Worm (Caenorhabditis elegans): ENCODE data around the gene F10D2.8.
A peak's percentile ranks its signal among the peaks of the same experiment; 100 is the strongest.

F10D2.8 gene

DNA sequence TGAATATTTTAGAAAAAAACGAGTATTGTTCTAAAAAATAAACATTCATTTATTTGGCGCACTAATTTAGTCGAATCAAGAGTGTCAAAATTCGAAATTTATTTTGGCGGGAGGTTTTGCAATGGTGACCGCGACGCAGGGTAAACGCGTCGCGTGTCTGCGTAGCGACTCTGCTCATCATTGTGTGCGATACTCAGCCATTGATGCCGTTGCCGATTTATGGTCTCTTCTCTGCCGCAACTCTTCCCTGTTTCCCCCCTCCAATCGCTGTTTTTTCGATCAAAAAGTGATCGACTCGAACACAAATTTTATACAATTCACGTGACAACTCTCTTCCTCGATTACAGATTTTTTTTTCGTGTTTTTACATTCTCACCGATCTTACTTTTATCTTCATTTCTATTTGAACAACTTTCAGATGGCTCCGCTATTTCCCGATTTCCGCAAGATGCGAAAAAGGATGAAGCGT, 46.0 kb upstream of the F10D2.8 start, which contains the start of gene F09G2.2 (continued):
- no peak for TF ChIP-seq ama-1 (optimal IDR thresholded peaks at IDR 0.05)
- TF ChIP-seq ama-1 (GFP tag; optimal IDR thresholded peaks at IDR 0.05) = no peak
- TF ChIP-seq efl-1 (GFP tag; optimal IDR thresholded peaks at IDR 0.05) = peak; percentile 88
- TF ChIP-seq ztf-28 (GFP tag; IDR thresholded peaks at IDR 0.05) = 0 out of 2 replicates have a peak, but pooled peaks have one; percentile 6
- peak; percentile 100 for TF ChIP-seq madf-3 (GFP tag; IDR thresholded peaks at IDR 0.05)
- TF ChIP-seq B0035.1 (tag; optimal IDR thresholded peaks at IDR 0.05) = peak; percentile 0
- peak; percentile 78 for TF ChIP-seq madf-10 (tag; optimal IDR thresholded peaks at IDR 0.05)
- peak; percentile 90 for TF ChIP-seq nhr-80 (tag; optimal IDR thresholded peaks at IDR 0.05)
- peak; percentile 84 for TF ChIP-seq tlf-1 (GFP tag; optimal IDR thresholded peaks at IDR 0.05)
- TF ChIP-seq nhr-27 (tag; optimal IDR thresholded peaks at IDR 0.05) = no peak
- TF ChIP-seq lin-40 (tag; optimal IDR thresholded peaks at IDR 0.05) = peak; percentile 86
- TF ChIP-seq B0336.3 (GFP tag; IDR thresholded peaks at IDR 0.05) = peak; percentile 84
- peak; percentile 83 for TF ChIP-seq snpc-1.3 (tag; optimal IDR thresholded peaks at IDR 0.05; ENCODE audit: insufficient read depth)
- peak; percentile 2 to 69 for TF ChIP-seq let-607 (tag; optimal IDR thresholded peaks at IDR 0.05)
- peak; percentile 42 for TF ChIP-seq gei-17 (GFP tag; optimal IDR thresholded peaks at IDR 0.05)
- TF ChIP-seq K12H6.12 (tag; optimal IDR thresholded peaks at IDR 0.05) = peak; percentile 79
- TF ChIP-seq dpff-1 (tag; optimal IDR thresholded peaks at IDR 0.05) = no peak
- TF ChIP-seq akir-1 (GFP tag; optimal IDR thresholded peaks at IDR 0.05) = no peak
- TF ChIP-seq hlh-12 (tag; optimal IDR thresholded peaks at IDR 0.05) = no peak
- TF ChIP-seq aptf-3 (GFP tag; IDR thresholded peaks at IDR 0.05) = no peak
- TF ChIP-seq unc-62 (GFP tag; optimal IDR thresholded peaks at IDR 0.05) = peak; percentile 13
- TF ChIP-seq attf-5 (GFP tag; optimal IDR thresholded peaks at IDR 0.05) = peak; percentile 96
- no peak for TF ChIP-seq F37B4.10 (GFP tag; IDR thresholded peaks at IDR 0.05)
- TF ChIP-seq ceh-27 (GFP tag; optimal IDR thresholded peaks at IDR 0.05) = peak; percentile 88
- no peak for TF ChIP-seq tbx-9 (tag; optimal IDR thresholded peaks at IDR 0.05; ENCODE audit: borderline replicate concordance)
- TF ChIP-seq sea-2 (GFP tag; IDR thresholded peaks at IDR 0.05) = no peak
- TF ChIP-seq bed-2 (GFP tag; IDR thresholded peaks at IDR 0.05) = no peak
- TF ChIP-seq F52B5.7 (tag; optimal IDR thresholded peaks at IDR 0.05) = no peak
- TF ChIP-seq lsl-1 (GFP tag; optimal IDR thresholded peaks at IDR 0.05) = peak; percentile 80
- no peak for TF ChIP-seq aptf-2 (GFP tag; conservative IDR thresholded peaks at IDR 0.05)
- TF ChIP-seq ztf-22 (GFP tag; optimal IDR thresholded peaks at IDR 0.05) = peak; percentile 2
- TF ChIP-seq ceh-91 (GFP tag; IDR thresholded peaks at IDR 0.05) = peak; percentile 82
- peak; percentile 96 for TF ChIP-seq dox-1 (GFP tag; IDR thresholded peaks at IDR 0.05)
- no peak for TF ChIP-seq ceh-79 (tag; optimal IDR thresholded peaks at IDR 0.05)
- TF ChIP-seq snpc-1.1 (tag; optimal IDR thresholded peaks at IDR 0.05; ENCODE audit: insufficient read depth) = peak; percentile 56
- no peak for TF ChIP-seq ztf-3 (GFP tag; optimal IDR thresholded peaks at IDR 0.05)
- TF ChIP-seq ztf-26 (tag; optimal IDR thresholded peaks at IDR 0.05) = peak; percentile 85
- peak; percentile 5 for TF ChIP-seq mxl-1 (tag; optimal IDR thresholded peaks at IDR 0.05)
- no peak for TF ChIP-seq ceh-40 (GFP tag; IDR thresholded peaks at IDR 0.05)
- peak; percentile 93 for TF ChIP-seq rcor-1 (GFP tag; IDR thresholded peaks at IDR 0.05)
- TF ChIP-seq F33H1.4 (GFP tag; IDR thresholded peaks at IDR 0.05) = peak; percentile 79
- TF ChIP-seq pha-4 (tag; optimal IDR thresholded peaks at IDR 0.05) = peak; percentile 84
- TF ChIP-seq egl-18 (GFP tag; IDR thresholded peaks at IDR 0.05) = no peak
- peak; percentile 78 for TF ChIP-seq cebp-1 (GFP tag; IDR thresholded peaks at IDR 0.05)
- TF ChIP-seq cebp-1 (tag; optimal IDR thresholded peaks at IDR 0.05) = peak; percentile 91
- TF ChIP-seq nfya-2 (GFP tag; IDR thresholded peaks at IDR 0.05) = no peak
- peak; percentile 66 for TF ChIP-seq athp-1 (tag; optimal IDR thresholded peaks at IDR 0.05)
- no peak for TF ChIP-seq mes-4 (tag; optimal IDR thresholded peaks at IDR 0.05)
- TF ChIP-seq B0261.1 (tag; optimal IDR thresholded peaks at IDR 0.05) = no peak
- TF ChIP-seq mcd-1 (GFP tag; IDR thresholded peaks at IDR 0.05) = peak; percentile 85

Measured in whole organism, young adult.